Fruit fly (Drosophila melanogaster) whole organism, embryonic: ENCODE measurements around the gene CG10761.

Experiments
- CG1647 ChIP-seq: fragments of 200-800 bp; sonication (Bioruptor generic); optimal IDR thresholded peaks from 3 replicates; lab custom pipeline; 2016; ENCODE audit warnings: missing biosample characterization, missing genetic modification characterization
- CG32772 ChIP-seq: fragments of 200-800 bp; sonication (Bioruptor generic); IDR thresholded peaks from 2 replicates; pipeline ENCODE4 v1.3.6; 2022; ENCODE audit warnings: missing biosample characterization, missing genetic modification characterization
- CG7786 ChIP-seq: fragments of 200-800 bp; sonication (Bioruptor generic); optimal IDR thresholded peaks from 2 replicates; lab custom pipeline; 2016; ENCODE audit warnings: missing biosample characterization, missing genetic modification characterization
- Hr78 ChIP-seq, 2 experiments: fragments of 200-800 bp in 1 of 2; fragments of >200 bp in 1 of 2; sonication (Bioruptor generic) in 1 of 2; optimal IDR thresholded peaks; 2 replicates each; lab custom pipeline; 2017 to 2019; ENCODE audit warnings: missing biosample characterization in 2 of 2, missing genetic modification characterization in 2 of 2, mild to moderate bottlenecking in 1 of 2, moderate library complexity in 1 of 2
- Lpt ChIP-seq: fragments of >200 bp; optimal IDR thresholded peaks from 2 replicates; lab custom pipeline; 2018; ENCODE audit warnings: missing biosample characterization, missing genetic modification characterization
- cg ChIP-seq: fragments of 200-800 bp; sonication (Bioruptor generic); optimal IDR thresholded peaks from 3 replicates; lab custom pipeline; 2019; ENCODE audit warnings: missing biosample characterization, mild to moderate bottlenecking, missing genetic modification characterization, moderate library complexity
- jumu ChIP-seq: fragments of 200-800 bp; sonication (Bioruptor generic); optimal IDR thresholded peaks from 3 replicates; lab custom pipeline; 2016; ENCODE audit warnings: missing biosample characterization, missing genetic modification characterization
- onecut ChIP-seq: fragments of 200-800 bp; sonication (Bioruptor generic); IDR thresholded peaks from 2 replicates; pipeline ENCODE4 v1.3.6; 2022; ENCODE audit warnings: missing biosample characterization, missing genetic modification characterization
- pzg ChIP-seq: fragments of 200-800 bp; sonication (Bioruptor generic); optimal IDR thresholded peaks from 3 replicates; lab custom pipeline; 2018; ENCODE audit warnings: missing biosample characterization, mild to moderate bottlenecking, missing genetic modification characterization, moderate library complexity
- sima ChIP-seq: fragments of 200-800 bp; sonication (Bioruptor generic); optimal IDR thresholded peaks from 2 replicates; lab custom pipeline; 2016; ENCODE audit warnings: missing biosample characterization, missing genetic modification characterization
- vvl ChIP-seq: fragments of 200-800 bp; sonication (Bioruptor generic); IDR thresholded peaks from 2 replicates; pipeline ENCODE4 v1.3.6; 2022; ENCODE audit warnings: missing biosample characterization, missing genetic modification characterization

dm6 chrX:8193017-8193556, 30.5 kb upstream of the CG10761 start:
- TF ChIP-seq Hr78 (GFP tag; optimal IDR thresholded peaks at IDR 0.05; lab: Kevin White, UChicago) (no peak), CG1647 (GFP tag; lab: Kevin White, UChicago) (no peak), Lpt (no peak), sima (GFP tag; lab: Kevin White, UChicago) (no peak), cg (GFP tag; lab: Kevin White, UChicago) (no peak), CG7786 (GFP tag; lab: Kevin White, UChicago) (no peak), jumu (GFP tag; lab: Kevin White, UChicago) (no peak), onecut (GFP tag; lab: Robert Waterston, UW) (peak; percentile 48; the same call in 1 of the 2 replicates), pzg (GFP tag; lab: Kevin White, UChicago) (no peak), vvl (GFP tag; lab: Robert Waterston, UW) (peak; percentile 51; the same call in 1 of the 2 replicates), CG32772 (GFP tag; lab: Robert Waterston, UW) (0 out of 2 replicates have a peak, but pooled peaks have one; percentile 29)
